Fruit fly (Drosophila melanogaster): ENCODE data around the gene CG4572.

CG4572 gene

DNA sequence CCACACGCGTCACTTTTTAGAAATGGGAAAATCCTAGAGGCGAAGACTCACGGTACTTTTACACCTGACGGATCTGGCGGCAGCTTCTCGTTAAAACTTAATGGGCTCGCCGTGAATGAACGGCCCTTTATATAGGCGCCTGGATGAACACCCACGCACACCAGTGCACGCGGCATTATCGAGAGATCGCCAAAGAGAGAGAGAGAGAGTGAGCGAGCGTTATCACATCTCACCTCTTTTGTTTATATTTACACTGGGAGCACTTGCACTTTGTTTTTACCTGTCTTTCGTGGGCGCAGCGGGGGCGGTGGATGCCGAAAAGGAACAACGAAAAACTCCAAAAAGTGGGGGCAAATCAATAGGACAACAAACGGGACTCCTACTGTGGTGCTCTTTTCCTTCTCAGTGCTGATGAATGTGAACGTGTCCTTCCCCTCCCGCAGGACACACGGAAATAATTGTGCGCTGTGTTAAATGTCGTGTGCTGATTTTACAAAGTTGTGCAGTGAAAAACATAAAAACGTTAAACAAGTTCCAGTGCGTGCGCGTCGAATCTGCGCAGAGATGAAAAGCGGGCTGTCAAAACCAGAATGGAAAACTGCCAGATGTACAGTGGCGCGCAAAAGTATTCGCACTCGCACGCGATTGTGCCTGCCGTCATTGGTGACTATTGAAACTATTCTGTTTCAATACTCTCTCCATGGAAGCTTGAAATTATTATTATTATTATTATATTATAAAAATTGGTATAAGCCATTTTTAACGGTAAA, 11.1 kb upstream of the CG4572 start, which contains the start of gene Mrp5 (continued):
- no peak for TF ChIP-seq Sry-δ (GFP tag; optimal IDR thresholded peaks at IDR 0.05)
- TF ChIP-seq Atf6 (GFP tag; IDR thresholded peaks at IDR 0.05), result peak; percentile 15; the same call in 1 of the 2 replicates
- TF ChIP-seq luna (GFP tag; optimal IDR thresholded peaks at IDR 0.05), result no peak
- peak; percentile 21 for TF ChIP-seq CrebB (tag; optimal IDR thresholded peaks at IDR 0.05)
- no peak for TF ChIP-seq CG8290 (GFP tag; optimal IDR thresholded peaks at IDR 0.05)
- peak in 1 of 2 experiments; percentile 20 for TF ChIP-seq CG8290 (tag; optimal IDR thresholded peaks at IDR 0.05)
- TF ChIP-seq Bgb (GFP tag; IDR thresholded peaks at IDR 0.05; ENCODE audit: partially characterized antibody), result 0 out of 2 replicates have a peak, but pooled peaks have one; percentile 36
- TF ChIP-seq CG5180 (GFP tag; optimal IDR thresholded peaks at IDR 0.05), result peak; percentile 11
- no peak for TF ChIP-seq oc (tag; optimal IDR thresholded peaks at IDR 0.05)
- no peak for TF ChIP-seq bigmax (GFP tag; optimal IDR thresholded peaks at IDR 0.05)
- no peak for TF ChIP-seq Dfd (GFP tag; optimal IDR thresholded peaks at IDR 0.05)
- peak; percentile 63 for TF ChIP-seq sob (GFP tag; IDR thresholded peaks at IDR 0.05)
- TF ChIP-seq nau (GFP tag; optimal IDR thresholded peaks at IDR 0.05), result no peak
- TF ChIP-seq mirr (GFP tag; optimal IDR thresholded peaks at IDR 0.05), result peak; percentile 16
- no peak for TF ChIP-seq D19B (GFP tag; optimal IDR thresholded peaks at IDR 0.05)
- no peak for TF ChIP-seq CG12071 (GFP tag; optimal IDR thresholded peaks at IDR 0.05)
- TF ChIP-seq Doc2 (GFP tag; IDR thresholded peaks at IDR 0.05), result no peak
- TF ChIP-seq cg (GFP tag; optimal IDR thresholded peaks at IDR 0.05), result peak; percentile 78
- TF ChIP-seq Myb (GFP tag; optimal IDR thresholded peaks at IDR 0.05), result no peak
- TF ChIP-seq grau (tag; optimal IDR thresholded peaks at IDR 0.05), result peak; percentile 40
- TF ChIP-seq HLHmδ (GFP tag; optimal IDR thresholded peaks at IDR 0.05), result peak; percentile 77
- peak; percentile 26 for TF ChIP-seq CG13424 (tag; optimal IDR thresholded peaks at IDR 0.05)
- TF ChIP-seq zf30C (GFP tag; optimal IDR thresholded peaks at IDR 0.05), result no peak
- TF ChIP-seq ase (GFP tag; IDR thresholded peaks at IDR 0.05), result peak; percentile 53; the same call in 2 of the 3 replicates
- peak; percentile 20 for TF ChIP-seq CG17829 (tag; optimal IDR thresholded peaks at IDR 0.05)
- TF ChIP-seq Asciz (GFP tag; optimal IDR thresholded peaks at IDR 0.05), result no peak
- no peak; the same call in 1 of the 2 replicates for TF ChIP-seq MBD-R2 (GFP tag; IDR thresholded peaks at IDR 0.05)
- no peak; the same call in 1 of the 2 replicates for TF ChIP-seq CG10959 (GFP tag; IDR thresholded peaks at IDR 0.05)
- no peak for TF ChIP-seq Blimp-1 (GFP tag; optimal IDR thresholded peaks at IDR 0.05)
- no peak for TF ChIP-seq CG16779 (GFP tag; IDR thresholded peaks at IDR 0.05)
- no peak for TF ChIP-seq CG6683 (GFP tag; optimal IDR thresholded peaks at IDR 0.05)
- TF ChIP-seq MTF-1 (GFP tag; optimal IDR thresholded peaks at IDR 0.05; ENCODE audit: borderline replicate concordance), result peak; percentile 38
- TF ChIP-seq CG12219 (GFP tag; optimal IDR thresholded peaks at IDR 0.05), result no peak
- no peak for TF ChIP-seq CG11504 (tag; optimal IDR thresholded peaks at IDR 0.05)
- no peak for TF ChIP-seq salm (tag; optimal IDR thresholded peaks at IDR 0.05)
- peak; percentile 71 for TF ChIP-seq grn (GFP tag; optimal IDR thresholded peaks at IDR 0.05)
- peak; percentile 33 for TF ChIP-seq D19A (tag; optimal IDR thresholded peaks at IDR 0.05)
- no peak for TF ChIP-seq sc (optimal IDR thresholded peaks at IDR 0.05)
- no peak for TF ChIP-seq sc (GFP tag; optimal IDR thresholded peaks at IDR 0.05)
- no peak for TF ChIP-seq mld (GFP tag; IDR thresholded peaks at IDR 0.05; ENCODE audit: partially characterized antibody)
- no peak for TF ChIP-seq crp (GFP tag; optimal IDR thresholded peaks at IDR 0.05)
- peak; percentile 26 for TF ChIP-seq CG12659 (GFP tag; optimal IDR thresholded peaks at IDR 0.05)
- peak; percentile 42 for TF ChIP-seq CG2120 (GFP tag; optimal IDR thresholded peaks at IDR 0.05)
- peak; percentile 13 for TF ChIP-seq CG8924 (tag; optimal IDR thresholded peaks at IDR 0.05)
- peak; percentile 42 for TF ChIP-seq NfI (GFP tag; optimal IDR thresholded peaks at IDR 0.05)
- peak; percentile 53 for TF ChIP-seq CG7839 (tag; optimal IDR thresholded peaks at IDR 0.05)
- TF ChIP-seq gce (GFP tag; IDR thresholded peaks at IDR 0.05), result peak; percentile 43; the same call in 1 of the 3 replicates
- 0 out of 2 replicates have a peak, but pooled peaks have one; percentile 51 for TF ChIP-seq chm (GFP tag; IDR thresholded peaks at IDR 0.05)
- no peak for TF ChIP-seq CG3838 (GFP tag; optimal IDR thresholded peaks at IDR 0.05)
